Fruit fly (Drosophila melanogaster) whole organism, larva: ENCODE data around the gene Kat60.

Experiments used
- noc ChIP-seq: fragments of 200-800 bp; sonication (Bioruptor generic); optimal IDR thresholded peaks from 3 replicates; lab custom pipeline; 2019; ENCODE audit warnings: missing biosample characterization, mild to moderate bottlenecking, missing genetic modification characterization, moderate library complexity

Kat60 gene

DNA sequence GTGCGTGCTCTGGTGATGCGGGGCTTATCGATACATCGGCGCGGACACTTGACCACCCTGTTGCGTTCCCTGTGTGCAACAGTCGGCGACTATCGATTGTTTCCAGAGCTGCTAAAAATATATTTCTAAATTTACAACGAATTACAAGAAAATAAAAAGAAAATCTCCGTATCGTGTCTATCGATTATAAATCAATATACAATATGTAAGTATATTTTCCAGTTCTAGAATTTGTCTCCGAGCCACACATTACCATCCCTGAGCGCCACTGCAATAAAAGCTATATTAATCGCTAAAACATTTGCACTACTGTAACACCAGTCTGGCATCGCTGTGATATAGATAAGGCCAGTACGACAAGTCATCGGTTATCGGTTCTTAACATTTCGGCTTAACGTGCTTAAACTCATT lies at the start of gene Kat60, which contains the start of gene Mms19:
Gene Kat60, minus strand, starts transcription at position 13 of the 411 bp plus-strand sequence.
Gene Mms19, plus strand, starts transcription at position 347 of the 411 bp plus-strand sequence.
- TF ChIP-seq noc (tag; lab: Kevin White, UChicago), result peak; percentile 55

- no peak for TF ChIP-seq noc (tag; lab: Kevin White, UChicago)
Observed at dm6 chr3R:5281094-5281493, 49.1 kb upstream of the Kat60 start.

dm6 chr3R:5280380-5280779 lies 48.4 kb upstream of the Kat60 start:
- no peak for TF ChIP-seq noc (tag; lab: Kevin White, UChicago)

dm6 chr3R:5279609-5280164 lies 47.7 kb upstream of the Kat60 start:
- TF ChIP-seq noc (tag; lab: Kevin White, UChicago), result no peak

DNA sequence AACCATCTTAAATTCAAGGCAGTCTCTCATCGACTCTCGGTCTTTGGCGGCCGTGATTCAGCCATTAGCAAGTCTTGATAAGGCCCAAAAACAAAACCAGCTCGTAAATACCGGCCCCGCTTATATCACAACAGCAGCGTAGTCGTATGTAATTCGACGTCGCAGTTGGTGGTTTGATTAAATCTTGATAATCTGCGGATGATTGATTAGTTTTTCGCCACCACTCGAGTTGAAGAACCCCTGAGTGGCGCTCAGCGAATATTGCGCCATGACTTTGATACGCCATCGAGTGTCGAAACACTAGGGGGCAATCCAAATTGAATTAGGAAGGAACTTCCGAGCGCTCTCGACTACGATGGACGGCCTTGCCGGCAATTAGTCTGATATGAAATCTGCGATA lies 46.6 kb upstream of the Kat60 start:
- TF ChIP-seq noc (tag; lab: Kevin White, UChicago), result peak; percentile 41

dm6 chr3R:5277735-5278134 lies 45.7 kb upstream of the Kat60 start, which contains the start of gene CG31538:
Gene CG31538, minus strand, starts transcription at chr3R:5277835.
- TF ChIP-seq noc (tag; lab: Kevin White, UChicago), result no peak

DNA sequence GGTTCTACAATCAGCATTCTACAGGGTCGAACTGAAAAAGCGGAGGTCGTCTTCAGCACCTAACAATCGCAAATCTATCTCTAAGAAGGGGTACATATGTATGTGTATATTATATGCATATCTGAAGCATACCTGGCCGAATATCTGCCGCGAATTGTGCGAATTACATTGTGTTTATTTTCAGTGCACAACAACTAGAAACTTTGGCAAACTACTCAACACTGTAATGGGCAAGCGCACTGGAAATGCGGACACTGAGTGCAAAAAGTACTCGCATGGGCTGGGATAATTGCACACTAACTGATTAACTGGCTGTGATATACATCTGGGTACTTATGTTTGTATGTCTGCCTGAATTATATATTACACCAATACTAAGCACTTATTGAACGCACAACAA lies 38.8 kb upstream of the Kat60 start:
- TF ChIP-seq noc (tag; lab: Kevin White, UChicago), result no peak

- TF ChIP-seq noc (tag; lab: Kevin White, UChicago), result no peak
Observed at dm6 chr3R:5268495-5268894, 36.5 kb upstream of the Kat60 start.

dm6 chr3R:5266282-5266681 lies 34.3 kb upstream of the Kat60 start:
- no peak for TF ChIP-seq noc (tag; lab: Kevin White, UChicago)

DNA sequence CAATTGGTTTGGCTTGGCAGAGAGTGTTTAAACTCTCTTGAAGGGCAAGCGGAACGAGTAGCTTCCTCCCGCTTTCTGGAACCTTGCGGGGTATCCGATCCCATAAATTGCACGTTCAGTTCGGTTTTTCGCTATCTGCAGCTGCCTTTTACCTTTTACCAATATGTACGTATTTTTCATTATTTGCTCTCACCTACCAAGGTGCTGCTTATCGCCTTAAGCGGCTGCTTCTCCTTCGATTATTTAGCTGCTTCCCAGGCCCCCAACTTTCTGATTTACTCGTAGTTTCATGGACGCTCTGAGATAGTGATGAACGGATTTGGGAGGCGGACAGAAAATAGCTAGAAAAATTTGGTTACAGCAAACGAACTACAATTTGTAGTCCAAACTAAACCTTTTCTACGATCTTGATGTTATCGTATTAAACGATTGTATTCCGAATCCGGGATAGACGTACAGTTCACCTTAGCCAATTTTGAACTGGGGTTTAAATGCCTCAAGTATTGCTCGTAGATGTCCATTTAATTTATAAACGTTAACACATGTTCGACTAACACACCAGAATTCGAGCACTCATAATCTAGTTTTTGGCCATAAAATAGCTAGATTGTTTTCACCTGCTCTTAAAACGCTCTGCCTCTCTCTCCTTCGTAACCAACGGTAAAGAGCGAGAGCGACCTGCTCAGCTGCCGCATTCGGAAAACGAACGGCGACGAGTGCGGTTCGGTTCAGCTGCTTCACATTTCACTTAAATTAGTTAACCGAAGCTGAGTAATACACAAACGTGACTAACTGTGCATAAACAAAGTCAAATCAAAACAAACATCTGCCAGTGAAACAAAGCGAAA lies 32.5 kb upstream of the Kat60 start:
- TF ChIP-seq noc (tag; lab: Kevin White, UChicago), result peak; percentile 72

DNA sequence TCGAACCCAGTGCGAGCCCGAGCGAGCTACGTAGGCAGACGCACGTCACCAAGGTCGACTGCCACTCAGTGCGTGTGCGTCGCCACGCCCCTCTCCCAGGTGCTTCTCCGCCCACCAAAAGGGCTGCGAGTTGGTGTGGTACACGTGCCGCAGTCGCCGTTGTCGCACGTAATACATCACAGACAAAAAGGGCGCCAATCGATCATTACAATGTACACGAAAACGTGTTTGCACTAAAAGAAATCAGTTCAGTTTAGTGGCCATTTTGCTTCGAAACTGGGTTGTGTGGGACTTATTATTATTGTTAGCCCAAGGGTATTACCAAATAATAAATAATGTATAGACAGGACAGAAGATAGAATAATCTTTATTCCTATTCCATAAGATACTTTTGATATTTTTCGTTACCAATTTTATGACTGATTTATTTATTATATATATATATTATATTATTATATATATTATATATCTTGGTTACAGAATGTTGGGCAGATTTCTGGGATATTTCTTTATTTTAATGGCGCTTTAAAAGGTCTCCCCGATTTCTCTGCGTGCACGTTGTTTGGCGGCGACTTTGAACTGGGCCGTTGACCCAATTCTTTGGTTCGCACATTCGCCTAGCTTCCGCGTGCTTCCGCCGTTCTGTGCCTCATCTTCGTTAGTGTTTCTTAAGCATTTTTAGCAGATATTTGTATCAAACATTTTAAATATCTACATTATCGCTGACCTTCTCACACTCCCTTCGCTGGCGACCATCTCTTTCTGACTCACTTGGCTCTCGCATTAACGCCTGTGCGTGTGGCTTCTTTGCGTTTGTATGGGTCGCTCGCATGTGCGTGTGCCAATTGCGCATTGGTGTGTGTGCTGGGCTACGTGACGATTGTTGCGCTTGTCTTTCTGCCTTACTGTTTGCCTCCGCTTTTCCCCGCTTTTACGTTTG lies 31.6 kb upstream of the Kat60 start:
- TF ChIP-seq noc (tag; lab: Kevin White, UChicago), result no peak

- TF ChIP-seq noc (tag; lab: Kevin White, UChicago), result no peak
Observed at dm6 chr3R:5262592-5262991, 30.6 kb upstream of the Kat60 start, which contains the start of gene Tim17a2. Gene Tim17a2, minus strand, starts transcription at chr3R:5262692.

dm6 chr3R:5261996-5262535 lies 30.1 kb upstream of the Kat60 start:
- no peak for TF ChIP-seq noc (tag; lab: Kevin White, UChicago)

DNA sequence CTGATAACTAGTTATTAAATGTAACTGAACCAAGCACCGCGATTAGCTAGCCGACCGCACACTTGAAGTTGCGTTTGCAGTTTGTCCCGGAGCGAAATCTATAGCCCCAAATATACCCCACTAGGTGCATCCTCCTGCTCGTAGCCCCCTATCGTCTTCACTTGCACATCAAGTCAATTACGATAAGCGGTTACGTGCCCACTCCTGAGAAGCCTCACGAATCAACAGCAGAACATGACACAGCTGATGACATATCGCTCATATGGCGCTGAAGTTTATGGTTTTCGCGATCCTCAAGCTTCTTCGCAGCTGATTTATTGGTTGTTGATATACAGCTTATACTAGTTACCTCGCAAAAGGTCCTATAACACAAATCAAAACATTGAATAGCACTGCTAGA lies 29.3 kb upstream of the Kat60 start:
- no peak for TF ChIP-seq noc (tag; lab: Kevin White, UChicago)

DNA sequence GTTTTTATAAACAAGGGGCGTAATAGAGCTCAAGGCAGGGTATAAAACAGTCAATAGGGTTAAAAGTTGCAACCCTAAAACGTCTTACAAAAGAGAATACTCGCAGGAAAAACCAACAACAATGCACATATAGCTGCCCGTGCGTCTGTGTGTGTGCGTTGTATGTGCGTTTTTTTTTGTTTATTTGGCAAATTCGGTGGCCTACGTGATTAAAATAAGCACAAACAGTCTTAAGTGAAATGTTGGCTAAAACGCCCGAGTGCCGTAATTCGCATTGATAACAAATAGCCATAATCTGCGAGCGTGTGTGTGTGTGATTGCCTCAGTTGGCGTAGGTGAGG lies 25.1 kb upstream of the Kat60 start:
- TF ChIP-seq noc (tag; lab: Kevin White, UChicago), result no peak
